Fruit fly (Drosophila melanogaster): ENCODE measurements around the gene CG14610.

CG14610 gene

DNA sequence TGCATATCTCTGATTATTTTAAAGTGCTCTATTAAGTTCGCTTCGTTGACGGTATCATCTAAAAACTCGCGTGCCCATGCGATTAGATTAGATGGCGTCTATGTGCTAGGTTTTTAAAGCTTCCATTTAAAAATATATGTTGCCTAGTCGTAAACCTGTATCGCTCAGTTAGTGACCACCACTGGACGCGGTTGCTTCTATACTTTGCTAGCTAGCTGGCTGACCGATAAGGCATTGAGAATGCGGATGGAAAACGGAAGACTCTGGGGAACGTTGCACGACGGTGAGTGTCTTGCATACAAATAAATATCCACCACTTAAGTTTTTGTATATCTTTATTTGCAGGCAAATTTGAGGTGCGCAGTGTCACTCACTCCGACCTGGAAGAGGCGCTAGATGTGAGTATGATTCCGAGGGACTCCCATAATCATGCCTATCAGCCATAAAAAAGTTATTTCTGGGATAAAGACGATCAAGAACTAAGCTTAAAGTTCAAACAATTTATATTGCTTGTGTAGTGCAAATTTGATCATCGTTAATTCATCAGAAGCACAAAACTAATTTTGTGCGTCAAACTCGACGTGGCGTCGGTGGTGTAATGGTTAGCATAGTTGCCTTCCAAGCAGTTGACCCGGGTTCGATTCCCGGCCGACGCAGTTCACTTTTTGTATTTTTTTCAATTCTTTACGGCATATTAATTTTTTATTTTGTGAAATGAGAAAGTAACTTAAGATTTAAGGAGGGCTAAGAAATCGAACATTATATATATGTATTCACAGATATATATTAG lies 14.6 kb downstream of the CG14610 start, which contains the start of gene CG31248 (continued):
- no peak for TF ChIP-seq cato (GFP tag; optimal IDR thresholded peaks at IDR 0.05; ENCODE audit: borderline replicate concordance)
- TF ChIP-seq kni (GFP tag; optimal IDR thresholded peaks at IDR 0.05), result peak; percentile 12
- TF ChIP-seq grn (GFP tag; optimal IDR thresholded peaks at IDR 0.05), result peak; percentile 83
- TF ChIP-seq Fer1 (GFP tag; optimal IDR thresholded peaks at IDR 0.05), result peak; percentile 68
- peak; percentile 74 for TF ChIP-seq CTCF (GFP tag; optimal IDR thresholded peaks at IDR 0.05)
- TF ChIP-seq Dll (GFP tag; IDR thresholded peaks at IDR 0.05; ENCODE audit: partially characterized antibody), result peak; percentile 57; the same call in 2 of the 4 replicates
- no peak for TF ChIP-seq CG32532 (GFP tag; IDR thresholded peaks at IDR 0.05)
- peak; percentile 84 for TF ChIP-seq CG16813 (GFP tag; IDR thresholded peaks at IDR 0.05; ENCODE audit: partially characterized antibody)
- TF ChIP-seq Med (GFP tag), result peak; percentile 88
- peak; percentile 86 for TF ChIP-seq bbx (GFP tag; IDR thresholded peaks at IDR 0.05; ENCODE audit: partially characterized antibody)
- TF ChIP-seq CG10654 (GFP tag; optimal IDR thresholded peaks at IDR 0.05), result no peak
- 0 out of 2 replicates have a peak, but pooled peaks have one; percentile 45 for TF ChIP-seq unc-4 (GFP tag; IDR thresholded peaks at IDR 0.05; ENCODE audit: partially characterized antibody)
- no peak for TF ChIP-seq hkb (optimal IDR thresholded peaks at IDR 0.05)
- TF ChIP-seq hkb (GFP tag; IDR thresholded peaks at IDR 0.05), result peak; percentile 25; the same call in 1 of the 2 replicates
- TF ChIP-seq lbe (GFP tag; optimal IDR thresholded peaks at IDR 0.05), result no peak
- TF ChIP-seq CG17361 (GFP tag; IDR thresholded peaks at IDR 0.05), result 0 out of 3 replicates have a peak, but pooled peaks have one; percentile 9
- TF ChIP-seq Scr (GFP tag; IDR thresholded peaks at IDR 0.05; ENCODE audit: partially characterized antibody), result peak; percentile 69
- no peak for TF ChIP-seq CG4328 (GFP tag; optimal IDR thresholded peaks at IDR 0.05)
- TF ChIP-seq HLH4C (GFP tag; IDR thresholded peaks at IDR 0.05; ENCODE audit: partially characterized antibody), result peak; percentile 63
- peak; percentile 58 for TF ChIP-seq knrl (GFP tag; IDR thresholded peaks at IDR 0.05; ENCODE audit: partially characterized antibody)
- peak; percentile 36 for TF ChIP-seq Nf-YC (tag; optimal IDR thresholded peaks at IDR 0.05)
- TF ChIP-seq Bdp1 (GFP tag; optimal IDR thresholded peaks at IDR 0.05), result peak; percentile 99
- TF ChIP-seq CG4424 (GFP tag; optimal IDR thresholded peaks at IDR 0.05), result no peak
- TF ChIP-seq sna (GFP tag; IDR thresholded peaks at IDR 0.05; ENCODE audit: partially characterized antibody), result peak; percentile 33; the same call in 1 of the 2 replicates
- no peak for TF ChIP-seq toy (GFP tag; IDR thresholded peaks at IDR 0.05)
- peak; percentile 22 for TF ChIP-seq CG12769 (tag; optimal IDR thresholded peaks at IDR 0.05)
- TF ChIP-seq exex (tag; optimal IDR thresholded peaks at IDR 0.05), result peak; percentile 82
- TF ChIP-seq gro (GFP tag; optimal IDR thresholded peaks at IDR 0.05), result peak; percentile 42
- peak; percentile 83 for TF ChIP-seq CG6791 (GFP tag; IDR thresholded peaks at IDR 0.05; ENCODE audit: partially characterized antibody)
- peak in 1 of 2 experiments; percentile 53 for TF ChIP-seq Eip74EF (GFP tag; optimal IDR thresholded peaks at IDR 0.05)
- TF ChIP-seq vnd (GFP tag; IDR thresholded peaks at IDR 0.05; ENCODE audit: partially characterized antibody), result peak; percentile 59; the same call in 1 of the 3 replicates
- TF ChIP-seq CG10543 (GFP tag; optimal IDR thresholded peaks at IDR 0.05), result peak; percentile 71
- peak; percentile 26 for TF ChIP-seq lab (GFP tag; optimal IDR thresholded peaks at IDR 0.05)
- peak; percentile 10; the same call in 1 of the 2 replicates for TF ChIP-seq inv (GFP tag; IDR thresholded peaks at IDR 0.05; ENCODE audit: partially characterized antibody)
- TF ChIP-seq Bgb (GFP tag; IDR thresholded peaks at IDR 0.05; ENCODE audit: partially characterized antibody), result peak; percentile 79
- TF ChIP-seq Myb (GFP tag; optimal IDR thresholded peaks at IDR 0.05), result no peak
- peak; percentile 77 for TF ChIP-seq GATAe (GFP tag; conservative IDR thresholded peaks at IDR 0.05)
- peak; percentile 69; the same call in 2 of the 3 replicates for TF ChIP-seq mld (GFP tag; IDR thresholded peaks at IDR 0.05; ENCODE audit: partially characterized antibody)
- no peak for TF ChIP-seq Dek (tag; optimal IDR thresholded peaks at IDR 0.05)
- peak; percentile 72 for TF ChIP-seq sug (tag; optimal IDR thresholded peaks at IDR 0.05)
- TF ChIP-seq CG10209 (GFP tag; optimal IDR thresholded peaks at IDR 0.05), result peak; percentile 15
- no peak for TF ChIP-seq gcm (GFP tag; optimal IDR thresholded peaks at IDR 0.05)
- no peak for TF ChIP-seq trh (GFP tag; optimal IDR thresholded peaks at IDR 0.05)
- TF ChIP-seq CG34224 (GFP tag; IDR thresholded peaks at IDR 0.05; ENCODE audit: partially characterized antibody), result peak; percentile 63; the same call in 1 of the 3 replicates
- no peak for TF ChIP-seq ftz-f1 (GFP tag; optimal IDR thresholded peaks at IDR 0.05)
- peak; percentile 52; the same call in 1 of the 4 replicates for TF ChIP-seq chinmo (GFP tag; IDR thresholded peaks at IDR 0.05; ENCODE audit: partially characterized antibody)
